Worm (Caenorhabditis elegans) whole organism, young adult: Measurements from ENCODE around the gene Y41D4A.4.

Experiments used
- B0019.2 ChIP-seq: fragments of 200-800 bp; sonication (Bioruptor generic); conservative IDR thresholded peaks from 2 replicates; pipeline ENCODE4 v1.3.6; 2022; ENCODE audit warnings: missing genetic modification reagents, missing genetic modification characterization, missing compliant biosample characterization
- B0336.3 ChIP-seq: fragments of 200-800 bp; sonication (Bioruptor generic); IDR thresholded peaks from 2 replicates; pipeline ENCODE4 v1.3.6; 2022; ENCODE audit warnings: missing genetic modification characterization, missing compliant biosample characterization
- C17E4.6 ChIP-seq: fragments of 200-800 bp; sonication (Bioruptor generic); IDR thresholded peaks from 2 replicates; pipeline ENCODE4 v1.3.6; 2022; ENCODE audit warnings: missing genetic modification reagents, missing genetic modification characterization, missing compliant biosample characterization
- D2030.7 ChIP-seq: fragments of 200-800 bp; sonication (Bioruptor generic); IDR thresholded peaks from 2 replicates; pipeline ENCODE4 v1.3.6; 2022; ENCODE audit warnings: missing genetic modification reagents, missing genetic modification characterization, missing compliant biosample characterization
- F23B12.7 ChIP-seq: sonication (generic microtip); optimal IDR thresholded peaks from 2 replicates; lab custom pipeline; 2017; ENCODE audit warnings: missing genetic modification characterization, mild to moderate bottlenecking, missing compliant biosample characterization, antibody characterized with exemption, moderate library complexity; ENCODE audit not compliant: insufficient read depth
- F39B2.1 ChIP-seq: fragments of 200-800 bp; sonication (Bioruptor generic); IDR thresholded peaks from 2 replicates; pipeline ENCODE4 v1.3.6; 2022; ENCODE audit warnings: missing genetic modification reagents, missing genetic modification characterization, missing compliant biosample characterization
- T07F8.4 ChIP-seq: sonication (generic microtip); optimal IDR thresholded peaks from 2 replicates; lab custom pipeline; 2016; ENCODE audit warnings: mild to moderate bottlenecking, missing genetic modification characterization, moderate library complexity, missing compliant biosample characterization
- Y56A3A.18 ChIP-seq: fragments of 200-800 bp; sonication (Bioruptor generic); IDR thresholded peaks from 2 replicates; pipeline ENCODE4 v1.3.6; 2022; ENCODE audit warnings: missing genetic modification reagents, missing genetic modification characterization, missing compliant biosample characterization
- Y79H2A.3 ChIP-seq: fragments of 200-800 bp; sonication (Bioruptor generic); conservative IDR thresholded peaks from 2 replicates; pipeline ENCODE4 v1.3.6; 2022; ENCODE audit warnings: missing genetic modification reagents, missing genetic modification characterization, missing compliant biosample characterization
- Y95B8A.8 ChIP-seq: fragments of 200-800 bp; sonication (Bioruptor generic); IDR thresholded peaks from 2 replicates; pipeline ENCODE4 v1.3.6; 2022; ENCODE audit warnings: missing genetic modification reagents, missing genetic modification characterization, missing compliant biosample characterization
- akir-1 ChIP-seq: fragments of 200-800 bp; sonication (Bioruptor generic); optimal IDR thresholded peaks from 2 replicates; lab custom pipeline; 2018; ENCODE audit warnings: mild to moderate bottlenecking, missing genetic modification characterization, moderate library complexity, missing compliant biosample characterization
- atf-7 ChIP-seq: sonication (generic microtip); optimal IDR thresholded peaks from 2 replicates; lab custom pipeline; 2017; ENCODE audit warnings: mild to moderate bottlenecking, missing genetic modification characterization, missing compliant biosample characterization
- athp-1 ChIP-seq: sonication (generic microtip); optimal IDR thresholded peaks from 2 replicates; lab custom pipeline; 2017; ENCODE audit warnings: mild to moderate bottlenecking, missing genetic modification characterization, missing compliant biosample characterization
- attf-3 ChIP-seq: fragments of 200-800 bp; sonication (Bioruptor generic); conservative IDR thresholded peaks from 2 replicates; pipeline ENCODE4 v1.3.6; 2022; ENCODE audit warnings: missing genetic modification reagents, missing genetic modification characterization, missing compliant biosample characterization
- cebp-2 ChIP-seq: fragments of 200-800 bp; sonication (Bioruptor generic); IDR thresholded peaks from 2 replicates; pipeline ENCODE4 v1.3.6; 2022; ENCODE audit warnings: missing genetic modification characterization, missing compliant biosample characterization
- ceh-100 ChIP-seq: fragments of 200-800 bp; sonication (Bioruptor generic); IDR thresholded peaks from 2 replicates; pipeline ENCODE4 v1.3.6; 2022; ENCODE audit warnings: missing genetic modification reagents, missing genetic modification characterization, missing compliant biosample characterization
- ceh-27 ChIP-seq: fragments of 200-800 bp; sonication (Bioruptor generic); optimal IDR thresholded peaks from 2 replicates; lab custom pipeline; 2018; ENCODE audit warnings: mild to moderate bottlenecking, missing genetic modification characterization, moderate library complexity, missing compliant biosample characterization
- ceh-79 ChIP-seq: sonication (generic microtip); optimal IDR thresholded peaks from 2 replicates; lab custom pipeline; 2017; ENCODE audit warnings: mild to moderate bottlenecking, missing genetic modification characterization, missing compliant biosample characterization
- ceh-91 ChIP-seq: fragments of 200-800 bp; sonication (Bioruptor generic); IDR thresholded peaks from 2 replicates; pipeline ENCODE4 v1.3.6; 2022; ENCODE audit warnings: missing genetic modification reagents, missing genetic modification characterization, missing compliant biosample characterization
- die-1 ChIP-seq: sonication (generic microtip); optimal IDR thresholded peaks from 2 replicates; lab custom pipeline; 2016; ENCODE audit warnings: missing genotype, mild to moderate bottlenecking, missing genetic modification characterization, missing compliant biosample characterization
- dpff-1 ChIP-seq: sonication (generic microtip); optimal IDR thresholded peaks from 2 replicates; lab custom pipeline; 2017; ENCODE audit warnings: mild to moderate bottlenecking, missing genetic modification characterization, missing compliant biosample characterization
- egl-18 ChIP-seq: fragments of 200-800 bp; sonication (Bioruptor generic); IDR thresholded peaks from 2 replicates; pipeline ENCODE4 v1.3.6; 2022; ENCODE audit warnings: missing genetic modification reagents, missing genetic modification characterization, missing compliant biosample characterization
- ets-4 ChIP-seq: fragments of 200-800 bp; sonication (Bioruptor generic); optimal IDR thresholded peaks from 2 replicates; lab custom pipeline; 2018; ENCODE audit warnings: mild to moderate bottlenecking, missing genetic modification characterization, missing compliant biosample characterization
- hlh-12 ChIP-seq: sonication (generic microtip); optimal IDR thresholded peaks from 2 replicates; lab custom pipeline; 2016; ENCODE audit warnings: missing genetic modification characterization, missing compliant biosample characterization
- hrde-1 ChIP-seq: sonication (generic microtip); optimal IDR thresholded peaks from 2 replicates; lab custom pipeline; 2016; ENCODE audit warnings: missing genetic modification characterization, mild to moderate bottlenecking, missing compliant biosample characterization, moderate library complexity, missing genotype, missing genetic modification reagents, borderline replicate concordance
- hsf-1 ChIP-seq: fragments of 200-800 bp; sonication (Bioruptor generic); IDR thresholded peaks from 2 replicates; pipeline ENCODE4 v1.3.6; 2022; ENCODE audit warnings: missing genetic modification reagents, missing genetic modification characterization, missing compliant biosample characterization
- lag-1 ChIP-seq: fragments of 200-800 bp; sonication (Bioruptor generic); IDR thresholded peaks from 2 replicates; pipeline ENCODE4 v1.3.6; 2022; ENCODE audit warnings: missing genetic modification reagents, missing genetic modification characterization, missing compliant biosample characterization
- lin-40 ChIP-seq: sonication (generic microtip); optimal IDR thresholded peaks from 2 replicates; lab custom pipeline; 2016; ENCODE audit warnings: missing genetic modification characterization, mild to moderate bottlenecking, missing compliant biosample characterization, missing genotype, missing genetic modification reagents
- lin-54 ChIP-seq: fragments of 200-800 bp; sonication (Bioruptor generic); optimal IDR thresholded peaks from 2 replicates; lab custom pipeline; 2018; ENCODE audit warnings: mild to moderate bottlenecking, missing genetic modification characterization, missing compliant biosample characterization
- lir-1 ChIP-seq: fragments of 200-800 bp; sonication (Bioruptor generic); conservative IDR thresholded peaks from 2 replicates; pipeline ENCODE4 v1.3.6; 2022; ENCODE audit warnings: missing genetic modification reagents, missing genetic modification characterization, missing compliant biosample characterization
- lsy-27 ChIP-seq: sonication (generic microtip); optimal IDR thresholded peaks from 2 replicates; lab custom pipeline; 2017; ENCODE audit warnings: missing genetic modification characterization, mild to moderate bottlenecking, missing compliant biosample characterization, antibody characterized with exemption, missing genotype, borderline replicate concordance; ENCODE audit not compliant: insufficient read depth
- mcd-1 ChIP-seq: fragments of 200-800 bp; sonication (Bioruptor generic); IDR thresholded peaks from 2 replicates; pipeline ENCODE4 v1.3.6; 2022; ENCODE audit warnings: missing genetic modification reagents, missing genetic modification characterization, missing compliant biosample characterization
- nhr-27 ChIP-seq: fragments of 200-800 bp; sonication (Bioruptor generic); optimal IDR thresholded peaks from 2 replicates; lab custom pipeline; 2018; ENCODE audit warnings: mild to moderate bottlenecking, missing genetic modification characterization, moderate library complexity, missing compliant biosample characterization
- nhr-90 ChIP-seq: sonication (generic microtip); optimal IDR thresholded peaks from 2 replicates; lab custom pipeline; 2016; ENCODE audit warnings: missing genotype, mild to moderate bottlenecking, missing genetic modification characterization, missing compliant biosample characterization
- pha-4 ChIP-seq: fragments of 150-350 bp; sonication (generic microtip); optimal IDR thresholded peaks from 2 replicates; lab custom pipeline; 2014; ENCODE audit warnings: missing biosample characterization, missing genetic modification reagents, missing genetic modification characterization
- rec-8 ChIP-seq, 2 experiments: sonication (generic microtip); optimal IDR thresholded peaks; 2 replicates each; lab custom pipeline; 2016; ENCODE audit warnings: mild to moderate bottlenecking in 2 of 2, missing genetic modification characterization in 2 of 2, missing genetic modification reagents in 2 of 2, missing genotype in 2 of 2, missing biosample characterization in 1 of 2, missing compliant biosample characterization in 1 of 2, moderate library complexity in 1 of 2
- repo-1 ChIP-seq: sonication (generic microtip); optimal IDR thresholded peaks from 2 replicates; lab custom pipeline; 2017; ENCODE audit warnings: mild to moderate bottlenecking, missing genetic modification characterization, missing compliant biosample characterization
- rpc-1 ChIP-seq, 2 experiments: fragments of 150-350 bp in 1 of 2; sonication (generic microtip) in 1 of 2; optimal IDR thresholded peaks; 2 replicates each; lab custom pipeline; 2014 to 2018; ENCODE audit warnings: missing biosample characterization in 1 of 2, missing genetic modification characterization in 1 of 2, missing genetic modification reagents in 1 of 2, missing genotype in 1 of 2
- sdz-38 ChIP-seq: sonication (generic microtip); optimal IDR thresholded peaks from 2 replicates; lab custom pipeline; 2016; ENCODE audit warnings: missing genotype, missing genetic modification characterization, missing compliant biosample characterization
- snpc-1.3 ChIP-seq: sonication (generic microtip); optimal IDR thresholded peaks from 2 replicates; lab custom pipeline; 2017; ENCODE audit warnings: missing genetic modification characterization, mild to moderate bottlenecking, missing compliant biosample characterization, antibody characterized with exemption, moderate library complexity, missing genotype, missing genetic modification reagents; ENCODE audit not compliant: insufficient read depth
- sptf-2 ChIP-seq: fragments of 200-800 bp; sonication (Bioruptor generic); optimal IDR thresholded peaks from 2 replicates; lab custom pipeline; 2018; ENCODE audit warnings: mild to moderate bottlenecking, missing genetic modification characterization, missing compliant biosample characterization
- tbx-9 ChIP-seq: sonication (generic microtip); optimal IDR thresholded peaks from 2 replicates; lab custom pipeline; 2016; ENCODE audit warnings: borderline replicate concordance, missing genetic modification characterization, inconsistent platforms, missing compliant biosample characterization
- tlf-1 ChIP-seq: fragments of 200-800 bp; sonication (Bioruptor generic); optimal IDR thresholded peaks from 2 replicates; lab custom pipeline; 2018; ENCODE audit warnings: mild to moderate bottlenecking, missing genetic modification characterization, missing compliant biosample characterization
- xnd-1 ChIP-seq: sonication (generic microtip); optimal IDR thresholded peaks from 2 replicates; lab custom pipeline; 2016; ENCODE audit warnings: missing genotype, missing genetic modification reagents, missing genetic modification characterization, missing compliant biosample characterization
- ztf-22 ChIP-seq: fragments of 200-800 bp; sonication (Bioruptor generic); optimal IDR thresholded peaks from 2 replicates; lab custom pipeline; 2018; ENCODE audit warnings: mild to moderate bottlenecking, missing genetic modification characterization, moderate library complexity, missing compliant biosample characterization
- ztf-28 ChIP-seq: fragments of 200-800 bp; sonication (Bioruptor generic); IDR thresholded peaks from 2 replicates; pipeline ENCODE4 v1.3.6; 2022; ENCODE audit warnings: missing genetic modification reagents, missing genetic modification characterization, missing compliant biosample characterization
- ztf-3 ChIP-seq: fragments of 200-800 bp; sonication (Bioruptor generic); optimal IDR thresholded peaks from 2 replicates; lab custom pipeline; 2018; ENCODE audit warnings: mild to moderate bottlenecking, missing genetic modification characterization, missing compliant biosample characterization

Y41D4A.4 gene

DNA sequence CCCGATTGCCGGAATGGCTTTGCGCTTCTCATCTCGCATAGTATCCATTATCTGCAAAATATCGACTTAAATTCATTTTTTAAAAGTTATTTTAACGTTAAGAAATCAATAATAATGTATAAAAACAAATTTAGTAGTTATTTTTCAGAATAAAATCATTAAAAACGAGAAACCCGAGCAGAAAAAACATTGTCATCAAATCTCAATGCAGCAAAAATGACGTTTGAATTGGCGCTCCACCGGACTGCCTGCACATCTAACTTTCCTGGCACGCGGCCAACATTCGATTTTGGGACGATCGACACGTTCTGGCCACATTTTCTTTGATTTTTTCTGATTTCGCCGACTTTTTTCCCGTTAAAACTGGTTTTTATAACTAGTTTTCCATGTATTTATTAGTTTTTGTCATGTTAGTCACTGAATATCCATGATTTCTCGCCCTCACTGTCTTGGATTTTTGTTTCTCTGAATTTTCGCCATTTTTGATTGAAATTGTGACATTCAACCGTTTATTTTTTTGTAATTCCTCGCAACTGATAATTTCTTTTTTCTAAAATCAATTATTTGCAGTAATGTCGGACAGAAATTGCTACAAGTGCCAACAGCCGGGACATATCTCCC is 36.0 kb upstream of the Y41D4A.4 start, which contains the start of the genes pbs-1 and K08D12.3 (continued):
- TF ChIP-seq attf-3 (GFP tag; lab: Robert Waterston, UW) (0 out of 2 replicates have a peak, but pooled peaks have one; percentile 42), akir-1 (GFP tag; lab: Kevin White, UChicago) (no peak), Y56A3A.18 (GFP tag; lab: Robert Waterston, UW) (no peak), tlf-1 (GFP tag; lab: Kevin White, UChicago) (peak; percentile 81), ztf-3 (GFP tag; lab: Kevin White, UChicago) (no peak), athp-1 (no peak), Y95B8A.8 (GFP tag; lab: Robert Waterston, UW) (no peak), lsy-27 (tag; lab: Kevin White, UChicago) (no peak), ztf-28 (GFP tag; lab: Robert Waterston, UW) (0 out of 2 replicates have a peak, but pooled peaks have one; percentile 10), pha-4 (tag; lab: Kevin White, UChicago) (peak; percentile 74), mcd-1 (peak; percentile 87), lag-1 (no peak), rpc-1 (optimal IDR thresholded peaks at IDR 0.05; lab: Kevin White, UChicago) (no peak), rpc-1 (tag; optimal IDR thresholded peaks at IDR 0.05; lab: Kevin White, UChicago) (no peak), D2030.7 (peak; percentile 52), ceh-27 (GFP tag; lab: Kevin White, UChicago) (peak; percentile 24), tbx-9 (tag; lab: Kevin White, UChicago) (no peak), T07F8.4 (tag; lab: Kevin White, UChicago) (no peak), die-1 (tag; lab: Kevin White, UChicago) (no peak), snpc-1.3 (tag; lab: Kevin White, UChicago) (peak; percentile 32), hlh-12 (tag; lab: Kevin White, UChicago) (no peak), ceh-79 (no peak), B0336.3 (no peak; the same call in 1 of the 2 replicates), sptf-2 (GFP tag; lab: Kevin White, UChicago) (no peak), B0019.2 (GFP tag; lab: Robert Waterston, UW) (no peak), ets-4 (GFP tag; lab: Kevin White, UChicago) (no peak), ztf-22 (GFP tag; lab: Kevin White, UChicago) (no peak), C17E4.6 (GFP tag; lab: Robert Waterston, UW) (no peak), Y79H2A.3 (no peak), ceh-100 (0 out of 2 replicates have a peak, but pooled peaks have one; percentile 29), hsf-1 (GFP tag; lab: Robert Waterston, UW) (no peak), rec-8 (tag; optimal IDR thresholded peaks at IDR 0.05; lab: Kevin White, UChicago) (no peak), xnd-1 (tag; lab: Kevin White, UChicago) (peak; percentile 49), repo-1 (tag; lab: Kevin White, UChicago) (no peak), lin-40 (tag; lab: Kevin White, UChicago) (peak; percentile 78), sdz-38 (no peak), ceh-91 (GFP tag; lab: Robert Waterston, UW) (no peak), cebp-2 (GFP tag; lab: Robert Waterston, UW) (no peak), hrde-1 (no peak), lir-1 (no peak), nhr-90 (tag; lab: Kevin White, UChicago) (no peak), dpff-1 (tag; lab: Kevin White, UChicago) (no peak), egl-18 (no peak), nhr-27 (no peak), F39B2.1 (GFP tag; lab: Robert Waterston, UW) (no peak), atf-7 (tag; lab: Kevin White, UChicago) (no peak), lin-54 (GFP tag; lab: Kevin White, UChicago) (peak; percentile 97), F23B12.7 (tag; lab: Kevin White, UChicago) (peak; percentile 40)
